Fruit fly (Drosophila melanogaster) whole organism, prepupa: ENCODE data around the gene CG6059.
A peak's percentile ranks its signal among the peaks of the same experiment; 100 is the strongest.

ENCODE experiments used
- CG10669 ChIP-seq: fragments of 200-800 bp; sonication (Bioruptor generic); optimal IDR thresholded peaks from 3 replicates; lab custom pipeline; 2018; ENCODE audit warnings: missing biosample characterization, mild to moderate bottlenecking, missing genetic modification characterization, moderate library complexity
- CG11294 ChIP-seq: fragments of 200-800 bp; sonication (Bioruptor generic); IDR thresholded peaks from 2 replicates; pipeline ENCODE4 v1.3.6; 2022; ENCODE audit warnings: missing biosample characterization, missing genetic modification characterization
- CG11762 ChIP-seq: fragments of 200-800 bp; sonication (Bioruptor generic); optimal IDR thresholded peaks from 3 replicates; lab custom pipeline; 2016; ENCODE audit warnings: missing biosample characterization, missing genetic modification characterization; ENCODE audit not compliant: insufficient read depth
- CG11902 ChIP-seq: fragments of 200-800 bp; sonication (Bioruptor generic); optimal IDR thresholded peaks from 3 replicates; lab custom pipeline; 2016; ENCODE audit warnings: missing biosample characterization, missing genetic modification characterization
- CG15336 ChIP-seq: fragments of 200-800 bp; sonication (Bioruptor generic); IDR thresholded peaks from 2 replicates; pipeline ENCODE4 v1.3.6; 2022; ENCODE audit warnings: missing biosample characterization, missing genetic modification characterization
- CG16779 ChIP-seq: fragments of 200-800 bp; sonication (Bioruptor generic); optimal IDR thresholded peaks from 3 replicates; lab custom pipeline; 2017; ENCODE audit warnings: missing biosample characterization, mild to moderate bottlenecking, missing genetic modification characterization
- CG31627 ChIP-seq: fragments of 200-800 bp; sonication (Bioruptor generic); optimal IDR thresholded peaks from 3 replicates; lab custom pipeline; 2016; ENCODE audit warnings: missing biosample characterization, missing genetic modification characterization
- CG32006 ChIP-seq: fragments of 200-800 bp; sonication (Bioruptor generic); optimal IDR thresholded peaks from 3 replicates; lab custom pipeline; 2017; ENCODE audit warnings: missing biosample characterization, mild to moderate bottlenecking, missing genetic modification characterization
- CG34406 ChIP-seq: fragments of 200-800 bp; sonication (Bioruptor generic); optimal IDR thresholded peaks from 3 replicates; lab custom pipeline; 2016; ENCODE audit warnings: missing biosample characterization, missing genetic modification characterization
- CG3919 ChIP-seq: fragments of 200-800 bp; sonication (Bioruptor generic); optimal IDR thresholded peaks from 3 replicates; lab custom pipeline; 2016; ENCODE audit warnings: missing biosample characterization, missing genetic modification characterization
- CG6276 ChIP-seq: fragments of 200-800 bp; sonication (Bioruptor generic); optimal IDR thresholded peaks from 2 replicates; lab custom pipeline; 2017; ENCODE audit warnings: missing biosample characterization, mild to moderate bottlenecking, missing genetic modification characterization
- CG6808 ChIP-seq: fragments of 200-800 bp; sonication (Bioruptor generic); optimal IDR thresholded peaks from 3 replicates; lab custom pipeline; 2017; ENCODE audit warnings: missing biosample characterization, missing genetic modification characterization, mild to moderate bottlenecking, moderate library complexity, missing genetic modification reagents
- CG6854 ChIP-seq: fragments of 200-800 bp; sonication (Bioruptor generic); optimal IDR thresholded peaks from 2 replicates; lab custom pipeline; 2017; ENCODE audit warnings: missing biosample characterization, mild to moderate bottlenecking, missing genetic modification characterization
- CG7368 ChIP-seq: fragments of 200-800 bp; sonication (Bioruptor generic); optimal IDR thresholded peaks from 3 replicates; lab custom pipeline; 2016; ENCODE audit warnings: missing biosample characterization, missing genetic modification characterization
- CG8119 ChIP-seq: fragments of 200-800 bp; sonication (Bioruptor generic); IDR thresholded peaks from 3 replicates; pipeline ENCODE4 v1.3.6; 2022; ENCODE audit warnings: missing biosample characterization, missing genetic modification characterization
- CG8319 ChIP-seq: fragments of 200-800 bp; sonication (Bioruptor generic); optimal IDR thresholded peaks from 3 replicates; lab custom pipeline; 2016; ENCODE audit warnings: missing biosample characterization, missing genetic modification characterization
- Eip78C ChIP-seq: fragments of 200-800 bp; sonication (Bioruptor generic); peaks from one replicate; lab custom pipeline; 2016; ENCODE audit warnings: missing biosample characterization, missing genetic modification characterization
- Eip93F ChIP-seq: fragments of 200-800 bp; sonication (Bioruptor generic); optimal IDR thresholded peaks from 2 replicates; lab custom pipeline; 2016; ENCODE audit warnings: missing biosample characterization, mild to moderate bottlenecking, missing genetic modification characterization
- Ets96B ChIP-seq: fragments of 200-800 bp; optimal IDR thresholded peaks from 2 replicates; lab custom pipeline; 2019; ENCODE audit warnings: missing biosample characterization, mild to moderate bottlenecking, missing genetic modification characterization, moderate library complexity
- Hr39 ChIP-seq: fragments of 200-800 bp; sonication (Bioruptor generic); optimal IDR thresholded peaks from 2 replicates; lab custom pipeline; 2016; ENCODE audit warnings: missing biosample characterization, missing genetic modification characterization
- Hr4 ChIP-seq: fragments of 200-800 bp; sonication (Bioruptor generic); optimal IDR thresholded peaks from 3 replicates; lab custom pipeline; 2016; ENCODE audit warnings: missing biosample characterization, missing genetic modification characterization
- Lpt ChIP-seq: fragments of 200-800 bp; sonication (Bioruptor generic); optimal IDR thresholded peaks from 3 replicates; lab custom pipeline; 2016; ENCODE audit warnings: missing biosample characterization, missing genetic modification characterization
- Met ChIP-seq: fragments of 200-800 bp; sonication (Bioruptor generic); optimal IDR thresholded peaks from 3 replicates; lab custom pipeline; 2016; ENCODE audit warnings: missing biosample characterization, missing genetic modification characterization
- OdsH ChIP-seq: fragments of 200-800 bp; sonication (Bioruptor generic); optimal IDR thresholded peaks from 3 replicates; lab custom pipeline; 2016; ENCODE audit warnings: missing biosample characterization, missing genetic modification characterization
- Smox ChIP-seq: fragments of 200-800 bp; sonication (Bioruptor generic); optimal IDR thresholded peaks from 3 replicates; lab custom pipeline; 2016; ENCODE audit warnings: missing biosample characterization, missing genetic modification characterization
- Sox102F ChIP-seq: fragments of 200-800 bp; sonication (Bioruptor generic); optimal IDR thresholded peaks from 2 replicates; lab custom pipeline; 2016; ENCODE audit warnings: missing biosample characterization, mild to moderate bottlenecking, missing genetic modification characterization
- Sox14 ChIP-seq: fragments of 200-800 bp; sonication (Bioruptor generic); optimal IDR thresholded peaks from 3 replicates; lab custom pipeline; 2016; ENCODE audit warnings: missing biosample characterization, missing genetic modification characterization
- dac ChIP-seq: fragments of 200-800 bp; sonication (Bioruptor generic); optimal IDR thresholded peaks from 2 replicates; lab custom pipeline; 2017; ENCODE audit warnings: missing biosample characterization, mild to moderate bottlenecking, missing genetic modification characterization
- dsx ChIP-seq: fragments of 200-800 bp; optimal IDR thresholded peaks from 3 replicates; lab custom pipeline; 2019; ENCODE audit warnings: missing biosample characterization, mild to moderate bottlenecking, missing genetic modification characterization, moderate library complexity; ENCODE audit not compliant: poor library complexity, severe bottlenecking
- esn ChIP-seq: fragments of 200-800 bp; sonication (Bioruptor generic); optimal IDR thresholded peaks from 2 replicates; lab custom pipeline; 2016; ENCODE audit warnings: missing biosample characterization, mild to moderate bottlenecking, missing genetic modification characterization, moderate library complexity
- fd59A ChIP-seq: fragments of 200-800 bp; sonication (Bioruptor generic); optimal IDR thresholded peaks from 2 replicates; lab custom pipeline; 2017; ENCODE audit warnings: missing biosample characterization, mild to moderate bottlenecking, missing genetic modification characterization, missing genetic modification reagents
- fd85E ChIP-seq: fragments of 200-800 bp; sonication (Bioruptor generic); optimal IDR thresholded peaks from 3 replicates; lab custom pipeline; 2016; ENCODE audit warnings: missing biosample characterization, missing genetic modification characterization
- fkh ChIP-seq: fragments of 200-800 bp; sonication (Bioruptor generic); optimal IDR thresholded peaks from 3 replicates; lab custom pipeline; 2017; ENCODE audit warnings: missing biosample characterization, mild to moderate bottlenecking, missing genetic modification characterization, moderate library complexity
- net ChIP-seq: fragments of 200-800 bp; sonication (Bioruptor generic); optimal IDR thresholded peaks from 3 replicates; lab custom pipeline; 2016; ENCODE audit warnings: missing biosample characterization, missing genetic modification characterization
- salr ChIP-seq, 2 experiments: fragments of 200-800 bp; sonication (Bioruptor generic); optimal IDR thresholded peaks; 3 replicates each; lab custom pipeline; 2016 to 2018; ENCODE audit warnings: missing biosample characterization in 2 of 2, missing genetic modification characterization in 2 of 2, mild to moderate bottlenecking in 1 of 2
- spab ChIP-seq: fragments of 200-800 bp; sonication (Bioruptor generic); optimal IDR thresholded peaks from 2 replicates; lab custom pipeline; 2017; ENCODE audit warnings: missing biosample characterization, mild to moderate bottlenecking, missing genetic modification characterization, missing genetic modification reagents
- svp ChIP-seq: fragments of 200-800 bp; sonication (Bioruptor generic); peaks from one replicate; lab custom pipeline; 2016; ENCODE audit warnings: missing biosample characterization, missing genetic modification characterization
- topi ChIP-seq: fragments of 200-800 bp; sonication (Bioruptor generic); optimal IDR thresholded peaks from 3 replicates; lab custom pipeline; 2016; ENCODE audit warnings: missing biosample characterization, missing genetic modification characterization
- vri ChIP-seq: fragments of 200-800 bp; sonication (Bioruptor generic); optimal IDR thresholded peaks from 3 replicates; lab custom pipeline; 2016; ENCODE audit warnings: missing biosample characterization, mild to moderate bottlenecking, missing genetic modification characterization

Gene CG6059

DNA sequence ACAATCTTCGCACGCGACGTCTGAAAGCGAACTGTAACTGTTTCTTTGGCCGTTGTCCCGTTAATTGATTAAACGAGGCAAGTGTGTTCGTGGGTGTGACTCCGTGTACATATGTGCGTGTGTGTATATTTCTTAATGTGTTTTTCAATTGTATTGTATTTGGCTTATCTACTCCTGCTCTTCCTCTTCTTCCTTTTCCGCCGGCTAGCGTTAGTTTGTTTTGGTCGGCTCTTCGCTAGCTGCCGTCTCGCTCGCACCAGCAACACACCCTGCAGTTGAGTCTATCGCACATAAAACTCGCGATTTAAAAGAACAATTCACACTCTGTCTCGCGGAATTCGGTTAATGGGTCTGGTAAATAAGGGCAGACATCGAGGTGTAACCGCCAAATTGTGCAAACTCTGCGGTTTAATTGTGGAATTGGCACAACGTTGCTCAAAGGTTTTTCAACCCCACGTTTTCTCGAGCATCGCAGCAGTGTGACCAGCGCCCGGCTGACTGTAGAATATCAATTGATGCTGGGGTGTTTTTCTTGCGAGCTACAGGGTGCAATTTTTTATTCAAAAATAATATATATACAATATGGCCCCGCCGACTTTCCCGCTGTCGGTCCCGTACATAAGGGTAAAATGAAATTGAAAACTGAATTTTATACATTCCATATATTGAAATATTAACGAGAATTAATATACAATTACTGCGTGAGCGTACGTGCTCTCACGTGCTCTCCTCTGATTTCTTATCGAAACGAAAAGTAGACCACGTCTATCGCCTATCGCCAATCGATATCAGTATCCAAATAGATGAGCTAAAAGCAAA is 12.5 kb downstream of the CG6059 start, which contains the start of the genes gb and CG5815 (continued):
- no peak for TF ChIP-seq Smox (GFP tag; lab: Kevin White, UChicago)
- no peak for TF ChIP-seq dsx (GFP tag; lab: Kevin White, UChicago)
- TF ChIP-seq CG6854 = peak; percentile 65
- no peak for TF ChIP-seq spab (GFP tag; lab: Kevin White, UChicago)
- TF ChIP-seq Met (GFP tag; lab: Kevin White, UChicago) = no peak
- TF ChIP-seq Eip78C = peak; percentile 96
- TF ChIP-seq fd59A (GFP tag; lab: Kevin White, UChicago) = peak; percentile 78
- peak; percentile 85 for TF ChIP-seq CG8319
- TF ChIP-seq Eip93F (GFP tag; lab: Kevin White, UChicago) = peak; percentile 92
- no peak for TF ChIP-seq CG6808
- TF ChIP-seq fkh (GFP tag; lab: Kevin White, UChicago) = peak; percentile 77
- peak; percentile 91 for TF ChIP-seq CG32006 (GFP tag; lab: Kevin White, UChicago)
- peak; percentile 75 for TF ChIP-seq CG11902 (GFP tag; lab: Kevin White, UChicago)

DNA sequence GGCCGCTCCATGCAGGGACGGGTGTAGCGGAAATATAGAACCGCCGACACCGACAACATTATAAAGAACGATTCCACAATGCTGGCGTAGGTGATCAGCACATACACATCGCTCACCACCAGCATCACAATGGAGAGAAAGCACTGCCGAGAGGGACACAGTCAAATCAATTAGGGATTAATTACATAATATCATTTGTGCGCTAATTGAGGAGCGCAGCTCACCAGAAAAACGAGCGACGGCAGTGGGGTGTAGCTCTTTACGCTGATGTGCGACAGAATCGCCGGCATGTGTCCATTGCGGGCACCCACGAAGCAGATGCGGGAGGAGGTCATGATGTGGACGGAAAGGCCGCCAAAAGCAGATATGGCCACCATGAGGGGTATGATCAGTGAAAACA is 15.0 kb downstream of the CG6059 start:
- TF ChIP-seq CG7368 (GFP tag; lab: Kevin White, UChicago) = no peak
- no peak for TF ChIP-seq CG16779
- TF ChIP-seq net (GFP tag; lab: Kevin White, UChicago) = no peak
- TF ChIP-seq Hr4 (GFP tag; lab: Kevin White, UChicago) = no peak
- TF ChIP-seq fd85E = no peak
- no peak for TF ChIP-seq topi (GFP tag; lab: Kevin White, UChicago)
- peak; percentile 14 for TF ChIP-seq vri (GFP tag; lab: Kevin White, UChicago)
- TF ChIP-seq svp (GFP tag; lab: Kevin White, UChicago) = peak; percentile 65
- no peak for TF ChIP-seq dac (GFP tag; lab: Kevin White, UChicago)
- no peak for TF ChIP-seq CG10669 (GFP tag; lab: Kevin White, UChicago)
- no peak for TF ChIP-seq Lpt (GFP tag; lab: Kevin White, UChicago)
- no peak for TF ChIP-seq esn

DNA sequence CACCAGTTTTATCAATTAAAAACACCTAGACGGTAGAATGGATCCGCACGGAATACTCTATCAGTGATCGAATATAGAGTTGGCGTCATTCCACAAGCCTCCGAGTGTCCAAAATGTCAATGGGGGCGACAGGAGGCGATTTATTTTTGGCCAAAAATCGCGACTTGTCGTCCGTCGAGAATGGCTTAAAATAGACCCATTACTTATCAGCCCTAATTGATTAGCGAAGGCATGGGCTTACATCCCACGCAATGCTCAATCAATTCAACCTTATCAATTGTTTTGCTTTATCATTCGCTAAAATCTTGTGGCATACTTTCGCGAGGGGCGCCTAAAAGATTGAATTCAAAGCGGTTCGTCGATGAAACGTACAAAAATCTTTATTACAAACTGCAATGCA is 16.4 kb downstream of the CG6059 start:
- TF ChIP-seq esn (no peak), CG34406 (GFP tag; lab: Kevin White, UChicago) (no peak), Sox14 (no peak), Eip93F (GFP tag; lab: Kevin White, UChicago) (no peak), salr (GFP tag; optimal IDR thresholded peaks at IDR 0.05; lab: Kevin White, UChicago) (no peak), Hr4 (GFP tag; lab: Kevin White, UChicago) (no peak), CG6276 (GFP tag; lab: Kevin White, UChicago) (no peak), Lpt (GFP tag; lab: Kevin White, UChicago) (no peak), CG7368 (GFP tag; lab: Kevin White, UChicago) (no peak), dac (GFP tag; lab: Kevin White, UChicago) (no peak), CG8119 (GFP tag; lab: Robert Waterston, UW) (no peak), CG11294 (GFP tag; lab: Robert Waterston, UW) (no peak), CG31627 (GFP tag; lab: Kevin White, UChicago) (no peak), CG8319 (no peak), Sox102F (GFP tag; lab: Kevin White, UChicago) (no peak)
- TF ChIP-seq, all 60 proteins: peak for 0

DNA sequence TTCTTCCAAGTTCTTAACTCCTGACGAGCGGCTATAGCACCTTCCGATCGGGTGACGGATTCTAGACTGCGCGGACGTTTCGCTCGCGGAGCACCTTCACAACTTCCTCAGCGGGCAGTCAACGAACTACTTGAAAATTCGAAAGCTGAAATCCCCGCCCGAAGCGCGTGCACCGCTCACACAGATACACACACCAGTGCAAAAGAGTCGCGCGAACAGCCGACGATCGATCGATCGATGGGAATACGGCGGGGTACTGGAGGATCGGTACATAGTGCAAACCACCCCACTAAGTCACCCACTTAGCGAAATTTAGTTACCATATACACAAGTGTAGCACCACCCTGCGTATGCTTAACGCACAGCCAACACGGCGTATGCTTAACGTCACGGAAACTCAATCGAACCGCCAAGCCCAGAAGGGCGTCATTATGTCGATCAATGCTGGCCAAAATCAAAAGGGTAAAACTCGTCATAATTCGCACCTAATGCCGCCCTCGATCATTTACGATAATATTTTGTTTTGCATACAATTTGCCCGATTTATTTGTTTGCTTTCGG is 18.3 kb downstream of the CG6059 start, which contains the start of gene CAH9:
CAH9 (minus strand) TSS at position 51 of the 561 bp plus-strand sequence.
- TF ChIP-seq Hr39 (GFP tag; lab: Kevin White, UChicago) = no peak
- no peak for TF ChIP-seq Sox102F (GFP tag; lab: Kevin White, UChicago)
- no peak for TF ChIP-seq Ets96B (tag; lab: Kevin White, UChicago)
- no peak for TF ChIP-seq CG11762 (GFP tag; lab: Kevin White, UChicago)
- no peak for TF ChIP-seq vri (GFP tag; lab: Kevin White, UChicago)
- no peak for TF ChIP-seq CG8319
- no peak for TF ChIP-seq CG6854
- TF ChIP-seq spab (GFP tag; lab: Kevin White, UChicago) = no peak
- no peak for TF ChIP-seq Lpt (GFP tag; lab: Kevin White, UChicago)
- no peak for TF ChIP-seq CG15336
- TF ChIP-seq OdsH = no peak
- TF ChIP-seq CG3919 = no peak
- no peak for TF ChIP-seq CG34406 (GFP tag; lab: Kevin White, UChicago)
- no peak for TF ChIP-seq Eip78C
- no peak for TF ChIP-seq esn
